Worm (Caenorhabditis elegans) whole organism, young adult: ENCODE measurements around the gene mre-11.

Experiments used
- F49E8.2 ChIP-seq: sonication (generic microtip); optimal IDR thresholded peaks from 3 replicates; lab custom pipeline; 2017; ENCODE audit warnings: missing genetic modification characterization, mild to moderate bottlenecking, missing compliant biosample characterization, antibody characterized with exemption, moderate library complexity; ENCODE audit not compliant: insufficient read depth
- ZK185.1 ChIP-seq: sonication (generic microtip); optimal IDR thresholded peaks from 2 replicates; lab custom pipeline; 2016; ENCODE audit warnings: mild to moderate bottlenecking, missing genetic modification characterization, missing compliant biosample characterization; ENCODE audit not compliant: poor library complexity, severe bottlenecking
- ama-1 ChIP-seq, 3 experiments: fragments of 150-350 bp in 1 of 3; sonication (generic microtip) in 2 of 3; optimal IDR thresholded peaks; 2 replicates each; lab custom pipeline; 2014 to 2018; ENCODE audit warnings: missing biosample characterization in 2 of 3, missing genetic modification characterization in 2 of 3, missing genetic modification reagents in 2 of 3
- atf-7 ChIP-seq: sonication (generic microtip); optimal IDR thresholded peaks from 2 replicates; lab custom pipeline; 2017; ENCODE audit warnings: mild to moderate bottlenecking, missing genetic modification characterization, missing compliant biosample characterization
- attf-3 ChIP-seq: fragments of 200-800 bp; sonication (Bioruptor generic); conservative IDR thresholded peaks from 2 replicates; pipeline ENCODE4 v1.3.6; 2022; ENCODE audit warnings: missing genetic modification reagents, missing genetic modification characterization, missing compliant biosample characterization
- egl-18 ChIP-seq: fragments of 200-800 bp; sonication (Bioruptor generic); IDR thresholded peaks from 2 replicates; pipeline ENCODE4 v1.3.6; 2022; ENCODE audit warnings: missing genetic modification reagents, missing genetic modification characterization, missing compliant biosample characterization
- egl-44 ChIP-seq: fragments of 200-800 bp; sonication (Bioruptor generic); IDR thresholded peaks from 2 replicates; pipeline ENCODE4 v1.3.6; 2022; ENCODE audit warnings: missing genetic modification reagents, missing genetic modification characterization, missing compliant biosample characterization
- hmg-1.2 ChIP-seq: fragments of 200-800 bp; sonication (Bioruptor generic); IDR thresholded peaks from 2 replicates; pipeline ENCODE4 v1.3.6; 2022; ENCODE audit warnings: missing genetic modification reagents, missing genetic modification characterization, missing compliant biosample characterization
- madf-8 ChIP-seq: fragments of 200-800 bp; sonication (Bioruptor generic); conservative IDR thresholded peaks from 2 replicates; pipeline ENCODE4 v1.3.6; 2022; ENCODE audit warnings: missing genetic modification reagents, missing genetic modification characterization, missing compliant biosample characterization
- nfyb-1 ChIP-seq: fragments of 200-800 bp; sonication (Bioruptor generic); IDR thresholded peaks from 2 replicates; pipeline ENCODE4 v1.3.6; 2022; ENCODE audit warnings: missing genetic modification reagents, missing genetic modification characterization, missing compliant biosample characterization
- nhr-90 ChIP-seq: sonication (generic microtip); optimal IDR thresholded peaks from 2 replicates; lab custom pipeline; 2016; ENCODE audit warnings: missing genotype, mild to moderate bottlenecking, missing genetic modification characterization, missing compliant biosample characterization
- rcor-1 ChIP-seq: fragments of 200-800 bp; sonication (Bioruptor generic); IDR thresholded peaks from 2 replicates; pipeline ENCODE4 v1.3.6; 2022; ENCODE audit warnings: missing genetic modification reagents, missing genetic modification characterization, missing compliant biosample characterization
- sea-2 ChIP-seq: fragments of 200-800 bp; sonication (Bioruptor generic); IDR thresholded peaks from 2 replicates; pipeline ENCODE4 v1.3.6; 2022; ENCODE audit warnings: missing genetic modification characterization, missing compliant biosample characterization
- zfh-2 ChIP-seq: fragments of 200-800 bp; sonication (Bioruptor generic); conservative IDR thresholded peaks from 2 replicates; pipeline ENCODE4 v1.3.6; 2022; ENCODE audit warnings: missing genetic modification reagents, missing genetic modification characterization, missing compliant biosample characterization

DNA sequence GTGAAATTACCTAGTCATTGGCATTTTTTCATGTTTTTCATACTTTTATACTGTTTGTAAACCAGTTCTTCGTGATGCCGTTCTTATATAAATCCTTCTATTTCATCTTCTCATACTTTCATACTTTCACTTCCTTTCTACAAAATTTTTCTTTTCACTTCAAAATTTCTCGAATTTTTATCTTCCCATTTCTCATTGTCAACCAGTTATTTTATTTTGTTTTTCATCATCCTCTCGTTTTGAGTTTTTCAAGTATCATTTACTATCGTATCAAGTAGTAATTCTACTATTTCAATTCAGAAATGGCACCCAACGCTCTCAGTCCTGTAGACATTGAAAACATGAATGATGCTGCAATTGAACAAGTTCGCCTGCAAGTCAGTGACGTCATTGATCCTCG, 22.0 kb upstream of the mre-11 start, which contains the start of gene F28H7.8:
- TF ChIP-seq egl-44 (GFP tag; lab: Robert Waterston, UW) = no peak
- TF ChIP-seq egl-18 = no peak
- no peak for TF ChIP-seq sea-2 (GFP tag; lab: Robert Waterston, UW)
- no peak for TF ChIP-seq rcor-1 (GFP tag; lab: Robert Waterston, UW)
- TF ChIP-seq hmg-1.2 (GFP tag; lab: Robert Waterston, UW) = no peak
- no peak for TF ChIP-seq madf-8
- TF ChIP-seq F49E8.2 = no peak
- no peak for TF ChIP-seq nfyb-1 (GFP tag; lab: Robert Waterston, UW)
- TF ChIP-seq ZK185.1 (tag; lab: Kevin White, UChicago) = no peak
- no peak for TF ChIP-seq nhr-90 (tag; lab: Kevin White, UChicago)
- no peak for TF ChIP-seq atf-7
- no peak for TF ChIP-seq zfh-2 (GFP tag; lab: Robert Waterston, UW)
- no peak for TF ChIP-seq ama-1 (optimal IDR thresholded peaks at IDR 0.05; lab: Kevin White, UChicago)
- no peak for TF ChIP-seq ama-1 (GFP tag; optimal IDR thresholded peaks at IDR 0.05; lab: Kevin White, UChicago)
- TF ChIP-seq attf-3 (GFP tag; lab: Robert Waterston, UW) = no peak
